Worm (Caenorhabditis elegans): ENCODE results near the gene cyc-2.1.

The cyc-2.1 gene

DNA sequence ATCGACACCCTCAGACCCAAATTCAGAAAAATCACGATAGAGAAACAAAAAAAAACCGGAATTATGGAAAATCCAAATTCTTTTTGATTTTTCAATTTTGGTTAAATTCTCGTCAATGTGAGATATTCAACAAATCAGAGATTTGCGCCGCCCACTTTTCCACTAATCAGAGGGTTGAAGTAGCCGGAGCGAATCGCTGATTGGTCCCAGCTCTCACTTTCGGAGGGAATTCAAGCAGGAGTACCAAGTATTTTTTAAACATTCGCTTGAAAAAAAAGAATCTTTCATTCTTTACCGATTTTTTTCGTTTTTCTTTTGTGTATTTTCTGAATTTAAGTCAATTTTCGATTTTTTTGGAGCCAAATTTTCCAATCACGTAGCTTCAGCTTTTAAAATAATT, 42.9 kb downstream of the cyc-2.1 start:
- TF ChIP-seq med-1 (GFP tag; optimal IDR thresholded peaks at IDR 0.05; ENCODE audit: insufficient read depth): no peak
- TF ChIP-seq ztf-29 (GFP tag; IDR thresholded peaks at IDR 0.05): no peak
- no peak for TF ChIP-seq T22C8.4 (GFP tag; IDR thresholded peaks at IDR 0.05)
- TF ChIP-seq klf-2 (GFP tag; conservative IDR thresholded peaks at IDR 0.05): no peak
- no peak for TF ChIP-seq tab-1 (GFP tag; IDR thresholded peaks at IDR 0.05)
- no peak for TF ChIP-seq ref-1 (GFP tag; conservative IDR thresholded peaks at IDR 0.05)
- TF ChIP-seq flt-1 (GFP tag; IDR thresholded peaks at IDR 0.05): no peak
- no peak for TF ChIP-seq cog-1 (tag; optimal IDR thresholded peaks at IDR 0.05)
- no peak for TF ChIP-seq ztf-23 (GFP tag; IDR thresholded peaks at IDR 0.05)

DNA sequence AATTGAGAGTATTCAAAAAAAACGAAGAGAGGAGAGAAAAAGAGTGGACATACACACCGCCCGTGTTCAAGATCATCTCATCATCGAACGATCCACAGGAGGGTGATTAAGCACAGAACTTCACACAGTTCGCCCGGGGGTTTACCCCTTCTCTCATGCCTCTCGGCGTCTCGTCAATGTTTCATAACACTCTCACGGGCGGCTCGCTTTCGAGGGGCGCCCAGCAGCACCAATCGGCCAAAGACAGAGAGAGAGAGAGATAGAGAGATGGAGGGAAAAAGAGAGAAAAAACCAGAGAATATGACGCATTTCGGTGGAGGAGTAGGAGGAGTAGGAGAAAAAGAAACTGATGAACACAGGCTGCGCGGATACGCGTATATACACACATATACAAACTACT, 43.6 kb downstream of the cyc-2.1 start:
- TF ChIP-seq flt-1 (GFP tag; IDR thresholded peaks at IDR 0.05) (no peak), klf-2 (GFP tag; conservative IDR thresholded peaks at IDR 0.05) (no peak), ref-1 (GFP tag; conservative IDR thresholded peaks at IDR 0.05) (no peak), T22C8.4 (GFP tag; IDR thresholded peaks at IDR 0.05) (no peak), ztf-23 (GFP tag; IDR thresholded peaks at IDR 0.05) (no peak), ztf-29 (GFP tag; IDR thresholded peaks at IDR 0.05) (no peak)

- TF ChIP-seq ztf-29 (GFP tag; IDR thresholded peaks at IDR 0.05): no peak
- TF ChIP-seq T22C8.4 (GFP tag; IDR thresholded peaks at IDR 0.05): no peak
- no peak for TF ChIP-seq cog-1 (tag; optimal IDR thresholded peaks at IDR 0.05)
- TF ChIP-seq ref-1 (GFP tag; conservative IDR thresholded peaks at IDR 0.05): no peak
- TF ChIP-seq ztf-23 (GFP tag; IDR thresholded peaks at IDR 0.05): no peak
- no peak for TF ChIP-seq flt-1 (GFP tag; IDR thresholded peaks at IDR 0.05)
- TF ChIP-seq tab-1 (GFP tag; IDR thresholded peaks at IDR 0.05): no peak
- no peak for TF ChIP-seq med-1 (GFP tag; optimal IDR thresholded peaks at IDR 0.05; ENCODE audit: insufficient read depth)
- no peak for TF ChIP-seq klf-2 (GFP tag; conservative IDR thresholded peaks at IDR 0.05)
Measured at ce11 chrIV:4703911-4704310, 44.9 kb downstream of the cyc-2.1 start, which contains the start of gene ogdh-1. ogdh-1 (minus strand) TSS chrIV:4704011.

- 0 out of 2 replicates have a peak, but pooled peaks have one; percentile 32 for TF ChIP-seq klf-2 (GFP tag; conservative IDR thresholded peaks at IDR 0.05)
Measured at ce11 chrIV:4702077-4702476, 46.7 kb downstream of the cyc-2.1 start.

Measured in whole organism, midembryonic.